Fruit fly (Drosophila melanogaster) whole organism, prepupa: ENCODE results near the gene pico.

Experiments
- CG10631 ChIP-seq: fragments of 200-800 bp; sonication (Bioruptor generic); optimal IDR thresholded peaks from 2 replicates; lab custom pipeline; 2016; ENCODE audit warnings: missing biosample characterization, missing genetic modification characterization
- CG10669 ChIP-seq: fragments of 200-800 bp; sonication (Bioruptor generic); optimal IDR thresholded peaks from 3 replicates; lab custom pipeline; 2018; ENCODE audit warnings: missing biosample characterization, mild to moderate bottlenecking, missing genetic modification characterization, moderate library complexity
- CG11294 ChIP-seq: fragments of 200-800 bp; sonication (Bioruptor generic); IDR thresholded peaks from 2 replicates; pipeline ENCODE4 v1.3.6; 2022; ENCODE audit warnings: missing biosample characterization, missing genetic modification characterization
- CG15336 ChIP-seq: fragments of 200-800 bp; sonication (Bioruptor generic); IDR thresholded peaks from 2 replicates; pipeline ENCODE4 v1.3.6; 2022; ENCODE audit warnings: missing biosample characterization, missing genetic modification characterization
- CG1621 ChIP-seq: fragments of 200-800 bp; sonication (Bioruptor generic); optimal IDR thresholded peaks from 3 replicates; lab custom pipeline; 2018; ENCODE audit warnings: missing biosample characterization, mild to moderate bottlenecking, missing genetic modification characterization
- CG3032 ChIP-seq: fragments of 200-800 bp; optimal IDR thresholded peaks from 2 replicates; lab custom pipeline; 2019; ENCODE audit warnings: missing biosample characterization, mild to moderate bottlenecking, missing genetic modification characterization, moderate library complexity
- CG32006 ChIP-seq: fragments of 200-800 bp; sonication (Bioruptor generic); optimal IDR thresholded peaks from 3 replicates; lab custom pipeline; 2017; ENCODE audit warnings: missing biosample characterization, mild to moderate bottlenecking, missing genetic modification characterization
- CG34406 ChIP-seq: fragments of 200-800 bp; sonication (Bioruptor generic); optimal IDR thresholded peaks from 3 replicates; lab custom pipeline; 2016; ENCODE audit warnings: missing biosample characterization, missing genetic modification characterization
- CG3919 ChIP-seq: fragments of 200-800 bp; sonication (Bioruptor generic); optimal IDR thresholded peaks from 3 replicates; lab custom pipeline; 2016; ENCODE audit warnings: missing biosample characterization, missing genetic modification characterization
- CG6163 ChIP-seq: fragments of 200-800 bp; sonication (Bioruptor generic); IDR thresholded peaks from 3 replicates; pipeline ENCODE4 v1.3.6; 2022; ENCODE audit warnings: missing biosample characterization, missing genetic modification characterization
- CG6792 ChIP-seq: fragments of 200-800 bp; sonication (Bioruptor generic); optimal IDR thresholded peaks from 3 replicates; lab custom pipeline; 2016; ENCODE audit warnings: missing biosample characterization, missing genetic modification characterization
- CG6808 ChIP-seq: fragments of 200-800 bp; sonication (Bioruptor generic); optimal IDR thresholded peaks from 3 replicates; lab custom pipeline; 2017; ENCODE audit warnings: missing biosample characterization, missing genetic modification characterization, mild to moderate bottlenecking, moderate library complexity, missing genetic modification reagents
- CG6854 ChIP-seq: fragments of 200-800 bp; sonication (Bioruptor generic); optimal IDR thresholded peaks from 2 replicates; lab custom pipeline; 2017; ENCODE audit warnings: missing biosample characterization, mild to moderate bottlenecking, missing genetic modification characterization
- CG7368 ChIP-seq: fragments of 200-800 bp; sonication (Bioruptor generic); optimal IDR thresholded peaks from 3 replicates; lab custom pipeline; 2016; ENCODE audit warnings: missing biosample characterization, missing genetic modification characterization
- CG8319 ChIP-seq: fragments of 200-800 bp; sonication (Bioruptor generic); optimal IDR thresholded peaks from 3 replicates; lab custom pipeline; 2016; ENCODE audit warnings: missing biosample characterization, missing genetic modification characterization
- CG8632 ChIP-seq: fragments of 200-800 bp; sonication (Bioruptor generic); optimal IDR thresholded peaks from 3 replicates; lab custom pipeline; 2016; ENCODE audit warnings: missing biosample characterization, missing genetic modification characterization
- CG9139 ChIP-seq: fragments of 200-800 bp; sonication (Bioruptor generic); optimal IDR thresholded peaks from 3 replicates; lab custom pipeline; 2017; ENCODE audit warnings: missing biosample characterization, mild to moderate bottlenecking, missing genetic modification characterization
- Eip75B ChIP-seq: fragments of 200-800 bp; sonication (Bioruptor generic); optimal IDR thresholded peaks from 3 replicates; lab custom pipeline; 2016; ENCODE audit warnings: missing biosample characterization, missing genetic modification characterization
- Eip78C ChIP-seq: fragments of 200-800 bp; sonication (Bioruptor generic); peaks from one replicate; lab custom pipeline; 2016; ENCODE audit warnings: missing biosample characterization, missing genetic modification characterization
- Eip93F ChIP-seq: fragments of 200-800 bp; sonication (Bioruptor generic); optimal IDR thresholded peaks from 2 replicates; lab custom pipeline; 2016; ENCODE audit warnings: missing biosample characterization, mild to moderate bottlenecking, missing genetic modification characterization
- Ets96B ChIP-seq: fragments of 200-800 bp; optimal IDR thresholded peaks from 2 replicates; lab custom pipeline; 2019; ENCODE audit warnings: missing biosample characterization, mild to moderate bottlenecking, missing genetic modification characterization, moderate library complexity
- Hr39 ChIP-seq: fragments of 200-800 bp; sonication (Bioruptor generic); optimal IDR thresholded peaks from 2 replicates; lab custom pipeline; 2016; ENCODE audit warnings: missing biosample characterization, missing genetic modification characterization
- Hr4 ChIP-seq: fragments of 200-800 bp; sonication (Bioruptor generic); optimal IDR thresholded peaks from 3 replicates; lab custom pipeline; 2016; ENCODE audit warnings: missing biosample characterization, missing genetic modification characterization
- Lpt ChIP-seq: fragments of 200-800 bp; sonication (Bioruptor generic); optimal IDR thresholded peaks from 3 replicates; lab custom pipeline; 2016; ENCODE audit warnings: missing biosample characterization, missing genetic modification characterization
- Met ChIP-seq: fragments of 200-800 bp; sonication (Bioruptor generic); optimal IDR thresholded peaks from 3 replicates; lab custom pipeline; 2016; ENCODE audit warnings: missing biosample characterization, missing genetic modification characterization
- OdsH ChIP-seq: fragments of 200-800 bp; sonication (Bioruptor generic); optimal IDR thresholded peaks from 3 replicates; lab custom pipeline; 2016; ENCODE audit warnings: missing biosample characterization, missing genetic modification characterization
- Smox ChIP-seq: fragments of 200-800 bp; sonication (Bioruptor generic); optimal IDR thresholded peaks from 3 replicates; lab custom pipeline; 2016; ENCODE audit warnings: missing biosample characterization, missing genetic modification characterization
- Sox14 ChIP-seq: fragments of 200-800 bp; sonication (Bioruptor generic); optimal IDR thresholded peaks from 3 replicates; lab custom pipeline; 2016; ENCODE audit warnings: missing biosample characterization, missing genetic modification characterization
- Sox15 ChIP-seq: fragments of 200-800 bp; sonication (Bioruptor generic); optimal IDR thresholded peaks from 3 replicates; lab custom pipeline; 2016; ENCODE audit warnings: missing biosample characterization, missing genetic modification characterization
- achi ChIP-seq: fragments of 200-800 bp; sonication (Bioruptor generic); optimal IDR thresholded peaks from 3 replicates; lab custom pipeline; 2016; ENCODE audit warnings: missing biosample characterization, missing genetic modification characterization
- acj6 ChIP-seq: fragments of 200-800 bp; sonication (Bioruptor generic); optimal IDR thresholded peaks from 3 replicates; lab custom pipeline; 2016; ENCODE audit warnings: missing biosample characterization, missing genetic modification characterization
- cyc ChIP-seq: fragments of 200-800 bp; sonication (Bioruptor generic); optimal IDR thresholded peaks from 3 replicates; lab custom pipeline; 2016; ENCODE audit warnings: missing biosample characterization, missing genetic modification characterization
- dsx ChIP-seq: fragments of 200-800 bp; optimal IDR thresholded peaks from 3 replicates; lab custom pipeline; 2019; ENCODE audit warnings: missing biosample characterization, mild to moderate bottlenecking, missing genetic modification characterization, moderate library complexity; ENCODE audit not compliant: poor library complexity, severe bottlenecking
- fd59A ChIP-seq: fragments of 200-800 bp; sonication (Bioruptor generic); optimal IDR thresholded peaks from 2 replicates; lab custom pipeline; 2017; ENCODE audit warnings: missing biosample characterization, mild to moderate bottlenecking, missing genetic modification characterization, missing genetic modification reagents
- fkh ChIP-seq: fragments of 200-800 bp; sonication (Bioruptor generic); optimal IDR thresholded peaks from 3 replicates; lab custom pipeline; 2017; ENCODE audit warnings: missing biosample characterization, mild to moderate bottlenecking, missing genetic modification characterization, moderate library complexity
- lz ChIP-seq: fragments of 200-800 bp; sonication (Bioruptor generic); optimal IDR thresholded peaks from 3 replicates; lab custom pipeline; 2016; ENCODE audit warnings: missing biosample characterization, missing genetic modification characterization
- net ChIP-seq: fragments of 200-800 bp; sonication (Bioruptor generic); optimal IDR thresholded peaks from 3 replicates; lab custom pipeline; 2016; ENCODE audit warnings: missing biosample characterization, missing genetic modification characterization
- pdm3 ChIP-seq: fragments of 200-800 bp; sonication (Bioruptor generic); optimal IDR thresholded peaks from 3 replicates; lab custom pipeline; 2016; ENCODE audit warnings: missing biosample characterization, missing genetic modification characterization
- spab ChIP-seq: fragments of 200-800 bp; sonication (Bioruptor generic); optimal IDR thresholded peaks from 2 replicates; lab custom pipeline; 2017; ENCODE audit warnings: missing biosample characterization, mild to moderate bottlenecking, missing genetic modification characterization, missing genetic modification reagents
- ss ChIP-seq, 2 experiments: fragments of 200-800 bp; sonication (Bioruptor generic); optimal IDR thresholded peaks; 2 replicates in 1 of 2; 3 replicates in 1 of 2; lab custom pipeline; 2017 to 2018; ENCODE audit warnings: mild to moderate bottlenecking in 2 of 2, missing biosample characterization in 2 of 2, missing genetic modification characterization in 2 of 2, moderate library complexity in 1 of 2
- svp ChIP-seq: fragments of 200-800 bp; sonication (Bioruptor generic); peaks from one replicate; lab custom pipeline; 2016; ENCODE audit warnings: missing biosample characterization, missing genetic modification characterization
- topi ChIP-seq: fragments of 200-800 bp; sonication (Bioruptor generic); optimal IDR thresholded peaks from 3 replicates; lab custom pipeline; 2016; ENCODE audit warnings: missing biosample characterization, missing genetic modification characterization

The pico gene

DNA sequence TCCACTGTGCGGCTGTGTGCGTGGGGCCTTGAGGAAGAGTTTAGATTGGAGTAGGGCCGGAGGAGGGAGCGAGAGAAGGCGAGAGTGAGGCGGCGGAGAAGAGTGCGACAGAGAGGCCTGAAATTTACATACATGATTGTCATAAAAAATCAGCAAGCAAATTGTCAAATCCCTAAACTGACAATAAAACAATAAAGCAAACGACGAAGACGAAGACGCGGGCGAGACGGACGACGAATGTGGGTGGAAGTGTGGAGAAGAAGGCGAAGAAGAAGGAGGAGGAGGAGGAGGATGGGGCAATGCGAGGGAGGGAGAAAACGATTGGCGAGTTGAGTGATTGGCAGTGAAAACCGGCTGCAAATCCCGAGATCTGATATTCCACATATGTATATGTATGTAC is 66.5 kb downstream of the pico start:
- no peak for TF ChIP-seq CG15336 (GFP tag; lab: Robert Waterston, UW)
- no peak for TF ChIP-seq Ets96B (tag; lab: Kevin White, UChicago)
- TF ChIP-seq CG6854 (GFP tag; lab: Kevin White, UChicago), result no peak
- no peak for TF ChIP-seq CG11294 (GFP tag; lab: Robert Waterston, UW)
- TF ChIP-seq Met (GFP tag; lab: Kevin White, UChicago), result no peak
- TF ChIP-seq CG7368 (GFP tag; lab: Kevin White, UChicago), result no peak
- no peak for TF ChIP-seq Sox15
- no peak for TF ChIP-seq Eip75B (GFP tag; lab: Kevin White, UChicago)
- TF ChIP-seq cyc (GFP tag; lab: Kevin White, UChicago), result no peak
- TF ChIP-seq svp, result no peak
- TF ChIP-seq Smox (GFP tag; lab: Kevin White, UChicago), result no peak
- TF ChIP-seq Eip93F (GFP tag; lab: Kevin White, UChicago), result no peak

DNA sequence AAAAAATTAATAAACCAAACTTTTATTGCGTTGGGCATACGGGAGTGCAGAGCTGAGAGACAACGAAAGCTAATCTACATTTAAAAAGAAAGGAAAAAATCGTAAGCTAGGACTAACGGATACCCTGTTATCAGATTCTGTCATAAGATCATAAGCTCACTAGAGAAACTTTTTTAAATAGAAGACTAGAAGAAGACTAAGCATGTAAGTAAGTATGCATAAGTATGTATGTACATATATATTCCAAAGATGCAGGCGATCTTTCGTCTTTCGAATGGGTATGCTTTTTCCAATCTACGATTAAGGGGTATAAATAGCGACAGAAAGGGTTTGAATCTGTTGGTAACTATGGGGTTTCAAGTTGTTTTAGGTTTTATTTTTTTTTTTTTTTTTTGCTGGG is 67.0 kb downstream of the pico start:
- TF ChIP-seq lz (GFP tag; lab: Kevin White, UChicago), result no peak
- no peak for TF ChIP-seq CG9139 (GFP tag; lab: Kevin White, UChicago)
- peak; percentile 4 for TF ChIP-seq acj6 (GFP tag; lab: Kevin White, UChicago)
- TF ChIP-seq CG10669 (GFP tag; lab: Kevin White, UChicago), result peak; percentile 33
- TF ChIP-seq CG34406 (GFP tag; lab: Kevin White, UChicago), result peak; percentile 12
- TF ChIP-seq Eip75B (GFP tag; lab: Kevin White, UChicago), result peak; percentile 49
- TF ChIP-seq CG6163, result peak; percentile 40; the same call in 1 of the 3 replicates
- peak; percentile 23 for TF ChIP-seq spab (GFP tag; lab: Kevin White, UChicago)
- peak; percentile 4 for TF ChIP-seq topi (GFP tag; lab: Kevin White, UChicago)
- no peak for TF ChIP-seq Smox (GFP tag; lab: Kevin White, UChicago)
- peak; percentile 31 for TF ChIP-seq CG6808 (GFP tag; lab: Kevin White, UChicago)
- TF ChIP-seq pdm3 (GFP tag; lab: Kevin White, UChicago), result peak; percentile 18
- TF ChIP-seq CG10631 (GFP tag; lab: Kevin White, UChicago), result peak; percentile 54
- TF ChIP-seq Hr4, result peak; percentile 43
- TF ChIP-seq CG32006 (GFP tag; lab: Kevin White, UChicago), result peak; percentile 40
- peak; percentile 6 for TF ChIP-seq CG1621 (tag; lab: Kevin White, UChicago)
- no peak for TF ChIP-seq CG8632 (GFP tag; lab: Kevin White, UChicago)
- TF ChIP-seq fd59A (GFP tag; lab: Kevin White, UChicago), result peak; percentile 24
- no peak for TF ChIP-seq CG6792 (GFP tag; lab: Kevin White, UChicago)
- no peak for TF ChIP-seq CG8319 (GFP tag; lab: Kevin White, UChicago)
- TF ChIP-seq Hr39 (GFP tag; lab: Kevin White, UChicago), result no peak
- no peak for TF ChIP-seq Sox15
- peak; percentile 33 for TF ChIP-seq CG3032 (tag; lab: Kevin White, UChicago)
- peak; percentile 8 for TF ChIP-seq Met (GFP tag; lab: Kevin White, UChicago)
- no peak for TF ChIP-seq Lpt (GFP tag; lab: Kevin White, UChicago)
- TF ChIP-seq OdsH (GFP tag; lab: Kevin White, UChicago), result peak; percentile 25
- TF ChIP-seq Sox14, result peak; percentile 24
- TF ChIP-seq CG3919 (GFP tag; lab: Kevin White, UChicago), result peak; percentile 20
- peak; percentile 21 for TF ChIP-seq dsx
- TF ChIP-seq achi, result peak; percentile 18
- TF ChIP-seq Ets96B (tag; lab: Kevin White, UChicago), result peak; percentile 47
- TF ChIP-seq Eip78C (GFP tag; lab: Kevin White, UChicago), result peak; percentile 80

DNA sequence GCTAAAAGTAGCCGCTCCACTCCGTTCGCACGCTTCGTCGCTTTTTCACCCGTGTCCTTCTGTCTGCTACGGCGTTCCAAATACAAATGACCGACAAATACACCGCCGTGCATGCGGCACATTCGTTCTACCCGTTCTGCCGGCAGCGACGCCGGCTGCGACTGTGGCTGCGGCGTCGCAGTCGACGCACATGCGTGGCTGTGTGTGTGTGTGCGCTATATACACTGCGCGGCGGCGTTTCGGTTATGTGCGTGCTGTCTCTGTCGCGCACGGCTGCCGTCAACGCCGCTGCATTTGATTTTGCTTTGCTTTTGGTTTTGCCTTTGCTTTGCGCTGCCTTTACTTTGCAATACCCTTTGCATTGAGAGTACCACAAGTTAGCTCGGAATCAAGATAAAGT is 68.4 kb downstream of the pico start, which contains the start of gene zld:
zld (minus strand) TSS at position 92 of the 400 bp plus-strand sequence.
- no peak for TF ChIP-seq CG3919 (GFP tag; lab: Kevin White, UChicago)
- no peak for TF ChIP-seq net (GFP tag; lab: Kevin White, UChicago)
- TF ChIP-seq CG15336 (GFP tag; lab: Robert Waterston, UW), result no peak
- TF ChIP-seq Eip78C (GFP tag; lab: Kevin White, UChicago), result peak; percentile 27
- TF ChIP-seq ss (GFP tag; optimal IDR thresholded peaks at IDR 0.05; lab: Kevin White, UChicago), result peak in 1 of 2 experiments; percentile 41
- peak; percentile 48 for TF ChIP-seq svp
- peak; percentile 71 for TF ChIP-seq fkh (GFP tag; lab: Kevin White, UChicago)
- no peak for TF ChIP-seq Smox (GFP tag; lab: Kevin White, UChicago)
- no peak for TF ChIP-seq CG32006 (GFP tag; lab: Kevin White, UChicago)
- peak; percentile 17 for TF ChIP-seq CG1621 (tag; lab: Kevin White, UChicago)
- 0 out of 3 replicates have a peak, but pooled peaks have one; percentile 35 for TF ChIP-seq CG6163
